Fruit fly (Drosophila melanogaster) whole organism, embryonic: ENCODE results near the gene trk.
A peak's percentile ranks its signal among the peaks of the same experiment; 100 is the strongest.

Experiments
- Aef1 ChIP-seq: fragments of 200-800 bp; sonication (Bioruptor generic); IDR thresholded peaks from 3 replicates; pipeline ENCODE4 v1.3.6; 2022; ENCODE audit warnings: missing biosample characterization, missing genetic modification characterization
- CG10274 ChIP-seq: fragments of 200-800 bp; sonication (Bioruptor generic); optimal IDR thresholded peaks from 3 replicates; lab custom pipeline; 2017; ENCODE audit warnings: missing biosample characterization, mild to moderate bottlenecking, missing genetic modification characterization
- CG10979 ChIP-seq: fragments of 200-800 bp; sonication (Bioruptor generic); optimal IDR thresholded peaks from 2 replicates; lab custom pipeline; 2018; ENCODE audit warnings: missing biosample characterization, mild to moderate bottlenecking, missing genetic modification characterization, moderate library complexity
- CG11398 ChIP-seq: fragments of 200-800 bp; sonication (Bioruptor generic); optimal IDR thresholded peaks from 2 replicates; lab custom pipeline; 2016; ENCODE audit warnings: missing biosample characterization, missing genetic modification characterization
- CG11504 ChIP-seq: fragments of 200-800 bp; sonication (Bioruptor generic); optimal IDR thresholded peaks from 3 replicates; lab custom pipeline; 2019; ENCODE audit warnings: missing biosample characterization, mild to moderate bottlenecking, missing genetic modification characterization, moderate library complexity
- CG13287 ChIP-seq: fragments of 200-800 bp; sonication (Bioruptor generic); IDR thresholded peaks from 2 replicates; pipeline ENCODE4 v1.3.6; 2022; ENCODE audit warnings: missing biosample characterization, missing genetic modification characterization; ENCODE audit not compliant: partially characterized antibody
- CG14050 ChIP-seq: fragments of 200-800 bp; sonication (Bioruptor generic); IDR thresholded peaks from 3 replicates; pipeline ENCODE4 v1.3.6; 2022; ENCODE audit warnings: missing biosample characterization, missing genetic modification characterization
- CG15514 ChIP-seq: fragments of 200-800 bp; sonication (Bioruptor generic); optimal IDR thresholded peaks from 3 replicates; lab custom pipeline; 2017; ENCODE audit warnings: missing biosample characterization, missing genetic modification characterization, mild to moderate bottlenecking, moderate library complexity, missing genetic modification reagents
- CG17568 ChIP-seq: fragments of 200-800 bp; sonication (Bioruptor generic); optimal IDR thresholded peaks from 2 replicates; lab custom pipeline; 2018; ENCODE audit warnings: missing biosample characterization, mild to moderate bottlenecking, missing genetic modification characterization, moderate library complexity
- CG1792 ChIP-seq: fragments of 200-800 bp; sonication (Bioruptor generic); optimal IDR thresholded peaks from 2 replicates; lab custom pipeline; 2016; ENCODE audit warnings: missing biosample characterization, missing genetic modification characterization
- CG18011 ChIP-seq: fragments of 200-800 bp; sonication (Bioruptor generic); optimal IDR thresholded peaks from 2 replicates; lab custom pipeline; 2017; ENCODE audit warnings: missing biosample characterization, missing genetic modification characterization, mild to moderate bottlenecking, moderate library complexity, missing genotype
- CG30403 ChIP-seq: fragments of 200-800 bp; sonication (Bioruptor generic); optimal IDR thresholded peaks from 3 replicates; lab custom pipeline; 2016; ENCODE audit warnings: missing biosample characterization, missing genetic modification characterization
- CG31388 ChIP-seq: fragments of 200-800 bp; sonication (Bioruptor generic); optimal IDR thresholded peaks from 2 replicates; lab custom pipeline; 2016; ENCODE audit warnings: missing biosample characterization, missing genetic modification characterization
- CG34422 ChIP-seq: fragments of 200-800 bp; sonication (Bioruptor generic); IDR thresholded peaks from 3 replicates; pipeline ENCODE4 v1.3.6; 2022; ENCODE audit warnings: missing biosample characterization, missing genetic modification characterization
- CG3847 ChIP-seq: fragments of 200-800 bp; sonication (Bioruptor generic); IDR thresholded peaks from 2 replicates; pipeline ENCODE4 v1.3.6; 2022; ENCODE audit warnings: missing biosample characterization, missing genetic modification characterization
- CG4328 ChIP-seq: fragments of 200-800 bp; sonication (Bioruptor generic); optimal IDR thresholded peaks from 3 replicates; lab custom pipeline; 2017; ENCODE audit warnings: missing biosample characterization, missing genetic modification reagents, missing genetic modification characterization
- CG6791 ChIP-seq: fragments of 200-800 bp; sonication (Bioruptor generic); IDR thresholded peaks from 3 replicates; pipeline ENCODE4 v1.3.6; 2022; ENCODE audit warnings: missing biosample characterization, missing genetic modification characterization; ENCODE audit not compliant: partially characterized antibody
- CG7987 ChIP-seq: fragments of 200-800 bp; sonication (Bioruptor generic); optimal IDR thresholded peaks from 2 replicates; lab custom pipeline; 2018; ENCODE audit warnings: missing biosample characterization, mild to moderate bottlenecking, missing genetic modification characterization, moderate library complexity
- Camta ChIP-seq: fragments of 200-800 bp; sonication (Bioruptor generic); optimal IDR thresholded peaks from 2 replicates; lab custom pipeline; 2016; ENCODE audit warnings: missing biosample characterization, missing genetic modification characterization
- Dip3 ChIP-seq: fragments of 200-800 bp; sonication (Bioruptor generic); optimal IDR thresholded peaks from 3 replicates; lab custom pipeline; 2016; ENCODE audit warnings: missing biosample characterization, missing genetic modification characterization
- Dref ChIP-seq: fragments of 200-800 bp; sonication (Bioruptor generic); IDR thresholded peaks from 2 replicates; pipeline ENCODE4 v1.3.6; 2022; ENCODE audit warnings: missing biosample characterization, missing genetic modification characterization
- Eip74EF ChIP-seq, 2 experiments: fragments of 200-800 bp in 1 of 2; fragments of >200 bp in 1 of 2; sonication (Bioruptor generic) in 1 of 2; optimal IDR thresholded peaks; 2 replicates each; lab custom pipeline; 2017 to 2019; ENCODE audit warnings: missing biosample characterization in 2 of 2, missing genetic modification characterization in 2 of 2, mild to moderate bottlenecking in 1 of 2, moderate library complexity in 1 of 2
- GATAe ChIP-seq: fragments of 200-800 bp; sonication (Bioruptor generic); conservative IDR thresholded peaks from 2 replicates; pipeline ENCODE4 v1.3.6; 2022; ENCODE audit warnings: missing biosample characterization, missing genetic modification characterization
- Hr51 ChIP-seq, 2 experiments: fragments of 200-800 bp; sonication (Bioruptor generic); optimal IDR thresholded peaks; 2 replicates in 1 of 2; 3 replicates in 1 of 2; lab custom pipeline; 2016 to 2018; ENCODE audit warnings: missing biosample characterization in 2 of 2, missing genetic modification characterization in 2 of 2, mild to moderate bottlenecking in 1 of 2, moderate library complexity in 1 of 2
- Jarid2 ChIP-seq: fragments of 200-800 bp; sonication (Bioruptor generic); optimal IDR thresholded peaks from 3 replicates; lab custom pipeline; 2017; ENCODE audit warnings: mild to moderate bottlenecking, missing biosample characterization, missing genetic modification reagents, missing genetic modification characterization
- Lpt ChIP-seq: fragments of >200 bp; optimal IDR thresholded peaks from 2 replicates; lab custom pipeline; 2018; ENCODE audit warnings: missing biosample characterization, missing genetic modification characterization
- MESR4 ChIP-seq: fragments of 200-800 bp; sonication (Bioruptor generic); optimal IDR thresholded peaks from 2 replicates; lab custom pipeline; 2018; ENCODE audit warnings: missing biosample characterization, mild to moderate bottlenecking, missing genetic modification characterization, moderate library complexity
- NC2α ChIP-seq: fragments of 200-800 bp; sonication (Bioruptor generic); optimal IDR thresholded peaks from 2 replicates; lab custom pipeline; 2016; ENCODE audit warnings: missing biosample characterization, missing genetic modification characterization
- NC2β ChIP-seq: fragments of 200-800 bp; sonication (Bioruptor generic); optimal IDR thresholded peaks from 2 replicates; lab custom pipeline; 2016; ENCODE audit warnings: missing biosample characterization, missing genetic modification characterization
- Nf-YA ChIP-seq: fragments of 200-800 bp; sonication (Bioruptor generic); IDR thresholded peaks from 2 replicates; pipeline ENCODE4 v1.3.6; 2022; ENCODE audit warnings: missing biosample characterization, missing genetic modification characterization
- Oli ChIP-seq: fragments of 200-800 bp; sonication (Bioruptor generic); optimal IDR thresholded peaks from 2 replicates; lab custom pipeline; 2018; ENCODE audit warnings: missing biosample characterization, mild to moderate bottlenecking, missing genetic modification characterization, moderate library complexity
- Ravus ChIP-seq: fragments of 200-800 bp; sonication (Bioruptor generic); IDR thresholded peaks from 2 replicates; pipeline ENCODE4 v1.3.6; 2022; ENCODE audit warnings: missing biosample characterization, missing genetic modification characterization
- Side ChIP-seq: fragments of 200-800 bp; sonication (Bioruptor generic); optimal IDR thresholded peaks from 2 replicates; lab custom pipeline; 2016; ENCODE audit warnings: missing biosample characterization, missing genetic modification characterization
- Six4 ChIP-seq: fragments of 200-800 bp; sonication (Bioruptor generic); optimal IDR thresholded peaks from 2 replicates; lab custom pipeline; 2016; ENCODE audit warnings: missing biosample characterization, missing genetic modification characterization
- Ssrp ChIP-seq: fragments of 200-800 bp; sonication (Bioruptor generic); optimal IDR thresholded peaks from 2 replicates; lab custom pipeline; 2018; ENCODE audit warnings: missing biosample characterization, mild to moderate bottlenecking, missing genetic modification characterization, moderate library complexity
- bsh ChIP-seq, 2 experiments: fragments of 200-800 bp; sonication (Bioruptor generic); optimal IDR thresholded peaks; 2 replicates each; lab custom pipeline; 2017 to 2018; ENCODE audit warnings: mild to moderate bottlenecking in 2 of 2, missing biosample characterization in 2 of 2, missing genetic modification characterization in 2 of 2, moderate library complexity in 1 of 2
- crol ChIP-seq: fragments of 200-800 bp; sonication (Bioruptor generic); IDR thresholded peaks from 2 replicates; pipeline ENCODE4 v1.3.6; 2022; ENCODE audit warnings: missing biosample characterization, missing genetic modification characterization
- dysf ChIP-seq: fragments of 200-800 bp; sonication (Bioruptor generic); IDR thresholded peaks from 3 replicates; pipeline ENCODE4 v1.3.6; 2022; ENCODE audit warnings: missing biosample characterization, missing genetic modification characterization
- hb ChIP-seq: fragments of 200-800 bp; sonication (Bioruptor generic); IDR thresholded peaks from 3 replicates; pipeline ENCODE4 v1.3.6; 2022; ENCODE audit warnings: missing biosample characterization, missing genetic modification characterization; ENCODE audit not compliant: partially characterized antibody
- jumu ChIP-seq: fragments of 200-800 bp; sonication (Bioruptor generic); optimal IDR thresholded peaks from 3 replicates; lab custom pipeline; 2016; ENCODE audit warnings: missing biosample characterization, missing genetic modification characterization
- kah ChIP-seq: fragments of 200-800 bp; sonication (Bioruptor generic); optimal IDR thresholded peaks from 2 replicates; lab custom pipeline; 2018; ENCODE audit warnings: missing biosample characterization, mild to moderate bottlenecking, missing genetic modification characterization
- klu ChIP-seq: fragments of 200-800 bp; sonication (Bioruptor generic); IDR thresholded peaks from 2 replicates; pipeline ENCODE4 v1.3.6; 2022; ENCODE audit warnings: missing biosample characterization, missing genetic modification characterization
- mirr ChIP-seq: fragments of 200-800 bp; sonication (Bioruptor generic); optimal IDR thresholded peaks from 3 replicates; lab custom pipeline; 2018; ENCODE audit warnings: missing biosample characterization, mild to moderate bottlenecking, missing genetic modification characterization
- nerfin-2 ChIP-seq: fragments of 200-800 bp; sonication (Bioruptor generic); IDR thresholded peaks from 2 replicates; pipeline ENCODE4 v1.3.6; 2022; ENCODE audit warnings: missing biosample characterization, missing genetic modification characterization; ENCODE audit not compliant: partially characterized antibody
- nmo ChIP-seq: fragments of 200-800 bp; sonication (Bioruptor generic); optimal IDR thresholded peaks from 2 replicates; lab custom pipeline; 2018; ENCODE audit warnings: missing biosample characterization, mild to moderate bottlenecking, missing genetic modification characterization, moderate library complexity
- repo ChIP-seq: fragments of 200-800 bp; sonication (Bioruptor generic); optimal IDR thresholded peaks from 2 replicates; lab custom pipeline; 2016; ENCODE audit warnings: missing biosample characterization, missing genetic modification characterization
- sens ChIP-seq: fragments of 200-800 bp; sonication (Bioruptor generic); peaks from one replicate; lab custom pipeline; 2016; ENCODE audit warnings: missing biosample characterization, missing genetic modification characterization
- twi ChIP-seq: fragments of 200-800 bp; optimal IDR thresholded peaks from 2 replicates; lab custom pipeline; 2019; ENCODE audit warnings: missing biosample characterization, mild to moderate bottlenecking, missing genetic modification characterization, moderate library complexity
- tx ChIP-seq: fragments of 200-800 bp; sonication (Bioruptor generic); optimal IDR thresholded peaks from 2 replicates; lab custom pipeline; 2016; ENCODE audit warnings: missing biosample characterization, missing genetic modification characterization

The trk gene

dm6 chr2L:10299077-10299809 is 27.1 kb upstream of the trk start (continued):
- TF ChIP-seq CG13287 (GFP tag; lab: Robert Waterston, UW), result 0 out of 2 replicates have a peak, but pooled peaks have one; percentile 50
- no peak for TF ChIP-seq repo (GFP tag; lab: Kevin White, UChicago)
- TF ChIP-seq crol (GFP tag; lab: Robert Waterston, UW), result no peak
- TF ChIP-seq bsh (GFP tag; optimal IDR thresholded peaks at IDR 0.05; lab: Kevin White, UChicago), result peak in 1 of 2 experiments; percentile 25
- TF ChIP-seq CG4328 (GFP tag; lab: Kevin White, UChicago), result no peak
- peak; percentile 70 for TF ChIP-seq MESR4 (GFP tag; lab: Kevin White, UChicago)
- TF ChIP-seq CG6791 (GFP tag; lab: Robert Waterston, UW), result no peak
- no peak for TF ChIP-seq Nf-YA
- no peak for TF ChIP-seq NC2α (GFP tag; lab: Kevin White, UChicago)
- TF ChIP-seq CG14050, result no peak
- TF ChIP-seq CG3847 (GFP tag; lab: Robert Waterston, UW), result no peak
- TF ChIP-seq Lpt, result no peak
- peak; percentile 30 for TF ChIP-seq nmo
- TF ChIP-seq Oli (tag; lab: Kevin White, UChicago), result peak; percentile 17
- TF ChIP-seq mirr, result no peak
- TF ChIP-seq twi (tag; lab: Kevin White, UChicago), result no peak
- no peak for TF ChIP-seq Eip74EF (GFP tag; optimal IDR thresholded peaks at IDR 0.05; lab: Kevin White, UChicago)
- no peak for TF ChIP-seq jumu
- TF ChIP-seq CG30403 (GFP tag; lab: Kevin White, UChicago), result no peak
- TF ChIP-seq CG15514, result no peak
- no peak for TF ChIP-seq Aef1 (GFP tag; lab: Robert Waterston, UW)
- no peak for TF ChIP-seq CG10274 (GFP tag; lab: Kevin White, UChicago)
- peak; percentile 29 for TF ChIP-seq CG10979 (tag; lab: Kevin White, UChicago)
- TF ChIP-seq Ravus (GFP tag; lab: Robert Waterston, UW), result no peak
- TF ChIP-seq CG31388 (GFP tag; lab: Kevin White, UChicago), result no peak
- no peak for TF ChIP-seq Dref (GFP tag; lab: Robert Waterston, UW)
- no peak for TF ChIP-seq kah (GFP tag; lab: Kevin White, UChicago)
- peak; percentile 12 for TF ChIP-seq CG18011 (GFP tag; lab: Kevin White, UChicago)
- no peak for TF ChIP-seq CG11398 (GFP tag; lab: Kevin White, UChicago)
- peak; percentile 8 for TF ChIP-seq CG17568 (GFP tag; lab: Kevin White, UChicago)
- TF ChIP-seq Camta (GFP tag; lab: Kevin White, UChicago), result no peak
- TF ChIP-seq nerfin-2 (GFP tag; lab: Robert Waterston, UW), result no peak
- no peak for TF ChIP-seq Side (GFP tag; lab: Kevin White, UChicago)
- no peak for TF ChIP-seq CG34422 (GFP tag; lab: Robert Waterston, UW)
- peak in 1 of 2 experiments; percentile 42 for TF ChIP-seq Hr51 (GFP tag; optimal IDR thresholded peaks at IDR 0.05; lab: Kevin White, UChicago)
- TF ChIP-seq dysf (GFP tag; lab: Robert Waterston, UW), result peak; percentile 49; the same call in 1 of the 3 replicates
- TF ChIP-seq CG11504 (tag; lab: Kevin White, UChicago), result peak; percentile 31
- no peak for TF ChIP-seq hb (GFP tag; lab: Robert Waterston, UW)
- no peak for TF ChIP-seq NC2β
- no peak for TF ChIP-seq tx (GFP tag; lab: Kevin White, UChicago)
- no peak for TF ChIP-seq CG7987
- TF ChIP-seq Six4 (GFP tag; lab: Kevin White, UChicago), result no peak
- no peak for TF ChIP-seq GATAe (GFP tag; lab: Robert Waterston, UW)
- TF ChIP-seq sens (GFP tag; lab: Kevin White, UChicago), result no peak
- no peak for TF ChIP-seq Jarid2
- TF ChIP-seq CG1792 (GFP tag; lab: Kevin White, UChicago), result no peak
- TF ChIP-seq klu (GFP tag; lab: Robert Waterston, UW), result no peak
- peak; percentile 17 for TF ChIP-seq Ssrp (tag; lab: Kevin White, UChicago)
- no peak for TF ChIP-seq Dip3 (GFP tag; lab: Kevin White, UChicago)
